Fruit fly (Drosophila melanogaster) Kc167 (cell line): ENCODE results near the gene TBC1D16.

Experiments used
- Sin3A ChIP-seq: fragments of >200 bp; optimal IDR thresholded peaks from 2 replicates; lab custom pipeline; 2018; ENCODE audit warnings: missing external identifiers
- psq ChIP-seq: fragments of >200 bp; optimal IDR thresholded peaks from 2 replicates; lab custom pipeline; 2017; ENCODE audit warnings: missing external identifiers

- no peak for TF ChIP-seq Sin3A
- TF ChIP-seq psq (lab: Kevin White, UChicago), result no peak
These were observed 6.9 kb downstream of the TBC1D16 start, which contains the start of gene CG5188 for dm6 chr2L:10428528-10428927.
